Worm (Caenorhabditis elegans): ENCODE results near the gene anoh-2.

anoh-2 gene

ce11 chrIV:14658054-14658631, at the start of gene anoh-2:
Gene anoh-2 (plus strand): TSS chrIV:14658308.
- TF ChIP-seq unc-62 (GFP tag; optimal IDR thresholded peaks at IDR 0.05) = no peak

- TF ChIP-seq unc-62 (GFP tag; optimal IDR thresholded peaks at IDR 0.05) = no peak
Measured at ce11 chrIV:14608605-14609004, 49.5 kb upstream of the anoh-2 start.

ce11 chrIV:14609774-14610173, 48.3 kb upstream of the anoh-2 start:
- no peak for TF ChIP-seq unc-62 (GFP tag; optimal IDR thresholded peaks at IDR 0.05)

ce11 chrIV:14610942-14611724, 47.0 kb upstream of the anoh-2 start:
- TF ChIP-seq unc-62 (GFP tag; optimal IDR thresholded peaks at IDR 0.05) = no peak

- no peak for TF ChIP-seq unc-62 (GFP tag; optimal IDR thresholded peaks at IDR 0.05)
Measured at ce11 chrIV:14611892-14612497, 46.1 kb upstream of the anoh-2 start.

ce11 chrIV:14612547-14613329, 45.4 kb upstream of the anoh-2 start:
- no peak for TF ChIP-seq unc-62 (GFP tag; optimal IDR thresholded peaks at IDR 0.05)

- TF ChIP-seq unc-62 (GFP tag; optimal IDR thresholded peaks at IDR 0.05) = no peak
Measured at ce11 chrIV:14613375-14613774, 44.7 kb upstream of the anoh-2 start.

ce11 chrIV:14614176-14614740, 43.9 kb upstream of the anoh-2 start:
- no peak for TF ChIP-seq unc-62 (GFP tag; optimal IDR thresholded peaks at IDR 0.05)

- TF ChIP-seq unc-62 (GFP tag; optimal IDR thresholded peaks at IDR 0.05) = no peak
Measured at ce11 chrIV:14616303-14616702, 41.8 kb upstream of the anoh-2 start, which contains the start of gene dmd-6. Gene dmd-6 (plus strand): TSS chrIV:14616603.

- no peak for TF ChIP-seq unc-62 (GFP tag; optimal IDR thresholded peaks at IDR 0.05)
Measured at ce11 chrIV:14617059-14617458, 41.0 kb upstream of the anoh-2 start.

ce11 chrIV:14617498-14617897, 40.6 kb upstream of the anoh-2 start:
- no peak for TF ChIP-seq unc-62 (GFP tag; optimal IDR thresholded peaks at IDR 0.05)

ce11 chrIV:14617985-14618384, 40.1 kb upstream of the anoh-2 start:
- TF ChIP-seq unc-62 (GFP tag; optimal IDR thresholded peaks at IDR 0.05) = no peak

ce11 chrIV:14618551-14618950, 39.6 kb upstream of the anoh-2 start:
- no peak for TF ChIP-seq unc-62 (GFP tag; optimal IDR thresholded peaks at IDR 0.05)

- no peak for TF ChIP-seq unc-62 (GFP tag; optimal IDR thresholded peaks at IDR 0.05)
Measured at ce11 chrIV:14620042-14620441, 38.1 kb upstream of the anoh-2 start.

ce11 chrIV:14620543-14620942, 37.6 kb upstream of the anoh-2 start:
- TF ChIP-seq unc-62 (GFP tag; optimal IDR thresholded peaks at IDR 0.05) = no peak

ce11 chrIV:14621117-14621516, 37.0 kb upstream of the anoh-2 start:
- no peak for TF ChIP-seq unc-62 (GFP tag; optimal IDR thresholded peaks at IDR 0.05)

All from whole organism, dauer.